Fruit fly (Drosophila melanogaster) whole organism, wandering third instar larva: ENCODE measurements around the gene Tango6.

Experiments used
- Myc ChIP-seq: fragments of >200 bp; optimal IDR thresholded peaks from 2 replicates; lab custom pipeline; 2017
- Rel ChIP-seq, 2 experiments: fragments of 200-800 bp; sonication (Bioruptor generic) in 1 of 2; optimal IDR thresholded peaks; 2 replicates in 1 of 2; 3 replicates in 1 of 2; lab custom pipeline; 2016 to 2019; ENCODE audit warnings: mild to moderate bottlenecking in 2 of 2, missing biosample characterization in 2 of 2, missing genetic modification characterization in 2 of 2, moderate library complexity in 1 of 2
- Sp1 ChIP-seq: fragments of 200-800 bp; sonication (Bioruptor generic); optimal IDR thresholded peaks from 3 replicates; lab custom pipeline; 2019; ENCODE audit warnings: missing biosample characterization, mild to moderate bottlenecking, missing genetic modification characterization, moderate library complexity
- brk ChIP-seq: fragments of 200-800 bp; sonication (Bioruptor generic); optimal IDR thresholded peaks from 2 replicates; lab custom pipeline; 2016; ENCODE audit warnings: missing biosample characterization, mild to moderate bottlenecking, missing genetic modification characterization
- dsf ChIP-seq: sonication (Bioruptor generic); optimal IDR thresholded peaks from 2 replicates; lab custom pipeline; 2016; ENCODE audit warnings: missing biosample characterization, missing genetic modification characterization, borderline replicate concordance
- jim ChIP-seq: fragments of 175-275, 200-325 bp; sonication (Bioruptor generic); optimal IDR thresholded peaks from 2 replicates; lab custom pipeline; 2016; ENCODE audit warnings: missing biosample characterization, mild to moderate bottlenecking, missing genetic modification characterization
- usp ChIP-seq: fragments of >200 bp; optimal IDR thresholded peaks from 2 replicates; lab custom pipeline; 2017; ENCODE audit warnings: missing biosample characterization, missing genetic modification characterization

dm6 chr2L:18953512-18954254 is 15.1 kb upstream of the Tango6 start:
- peak; percentile 21 for TF ChIP-seq Sp1
- TF ChIP-seq dsf (GFP tag; lab: Kevin White, UChicago) = no peak
- TF ChIP-seq jim (GFP tag; lab: Kevin White, UChicago) = no peak
- TF ChIP-seq usp (GFP tag; lab: Kevin White, UChicago) = no peak
- no peak for TF ChIP-seq brk (GFP tag; lab: Kevin White, UChicago)
- TF ChIP-seq Rel (GFP tag; optimal IDR thresholded peaks at IDR 0.05; lab: Kevin White, UChicago) = no peak
- no peak for TF ChIP-seq Rel (tag; optimal IDR thresholded peaks at IDR 0.05; lab: Kevin White, UChicago)
- TF ChIP-seq Myc (lab: Kevin White, UChicago) = no peak
